Worm (Caenorhabditis elegans) whole organism, L2 larva: ENCODE measurements around the gene islo-1.

Source experiments
- aly-2 ChIP-seq: fragments of 150-350 bp; optimal IDR thresholded peaks from 2 replicates; lab custom pipeline; 2014; ENCODE audit warnings: missing biosample characterization, missing genetic modification characterization
- ama-1 ChIP-seq: fragments of 150-350 bp; optimal IDR thresholded peaks from 2 replicates; lab custom pipeline; 2018; ENCODE audit warnings: inconsistent platforms
- blmp-1 ChIP-seq: sonication (generic microtip); optimal IDR thresholded peaks from 2 replicates; lab custom pipeline; 2017; ENCODE audit warnings: missing genetic modification characterization, mild to moderate bottlenecking, missing compliant biosample characterization, antibody characterized with exemption, moderate library complexity; ENCODE audit not compliant: insufficient read depth
- egl-27 ChIP-seq: sonication (generic microtip); optimal IDR thresholded peaks from 3 replicates; lab custom pipeline; 2017; ENCODE audit warnings: missing biosample characterization, missing genetic modification reagents, missing genetic modification characterization
- elt-3 ChIP-seq: sonication (generic microtip); optimal IDR thresholded peaks from 2 replicates; lab custom pipeline; 2017; ENCODE audit warnings: missing biosample characterization, missing genetic modification characterization
- lsy-2 ChIP-seq, 2 experiments: fragments of 150-350 bp in 1 of 2; sonication (generic microtip) in 1 of 2; optimal IDR thresholded peaks; 2 replicates each; lab custom pipeline; 2014 to 2017; ENCODE audit warnings: missing biosample characterization in 2 of 2, missing genetic modification characterization in 2 of 2
- nhr-10 ChIP-seq: sonication (generic microtip); optimal IDR thresholded peaks from 2 replicates; lab custom pipeline; 2017; ENCODE audit warnings: missing biosample characterization, missing genetic modification characterization
- nhr-11 ChIP-seq: fragments of 150-350 bp; optimal IDR thresholded peaks from 2 replicates; lab custom pipeline; 2014; ENCODE audit warnings: missing biosample characterization, missing genetic modification characterization
- nhr-12 ChIP-seq: fragments of 150-350 bp; optimal IDR thresholded peaks from 2 replicates; lab custom pipeline; 2014; ENCODE audit warnings: missing biosample characterization, missing genetic modification characterization
- sem-4 ChIP-seq: fragments of 150-350 bp; optimal IDR thresholded peaks from 2 replicates; lab custom pipeline; 2014; ENCODE audit warnings: missing biosample characterization, missing genetic modification reagents, missing genetic modification characterization
- ztf-11 ChIP-seq: sonication (generic microtip); optimal IDR thresholded peaks from 2 replicates; lab custom pipeline; 2017; ENCODE audit warnings: missing biosample characterization, missing genetic modification characterization

DNA sequence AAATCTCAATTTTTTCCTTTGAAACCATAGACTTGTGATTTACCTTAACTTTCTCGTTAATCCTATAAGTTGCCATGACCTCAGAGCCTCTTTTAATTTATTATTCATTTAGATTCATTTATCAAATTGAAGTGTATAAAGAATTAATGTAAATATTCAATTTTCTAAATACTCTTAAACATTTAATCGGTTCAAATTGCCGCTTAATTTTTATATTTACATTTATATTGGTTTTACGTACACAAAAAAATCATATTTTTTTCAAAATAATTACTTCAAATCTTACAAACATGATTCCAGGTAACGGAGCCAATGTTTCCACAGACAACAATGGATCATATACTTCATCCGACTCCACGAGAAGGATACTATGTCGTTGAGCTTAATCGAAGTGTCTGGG is 12.3 kb downstream of the islo-1 start, which contains the start of gene pmk-1:
- TF ChIP-seq ama-1 (lab: Kevin White, UChicago) (no peak), egl-27 (tag; lab: Kevin White, UChicago) (no peak), elt-3 (no peak), nhr-10 (tag; lab: Kevin White, UChicago) (no peak), aly-2 (tag; lab: Kevin White, UChicago) (no peak), lsy-2 (tag; optimal IDR thresholded peaks at IDR 0.05; lab: Kevin White, UChicago) (no peak), sem-4 (no peak), blmp-1 (tag; lab: Kevin White, UChicago) (no peak), nhr-12 (no peak), nhr-11 (tag; lab: Kevin White, UChicago) (no peak), ztf-11 (tag; lab: Kevin White, UChicago) (no peak)
